Worm (Caenorhabditis elegans) whole organism, L3 larva: Measurements from ENCODE around the gene F52C6.4.

Source experiments
- ama-1 ChIP-seq: fragments of 150-350 bp; optimal IDR thresholded peaks from 2 replicates; lab custom pipeline; 2018
- ceh-82 ChIP-seq: fragments of 150-350 bp; optimal IDR thresholded peaks from 2 replicates; lab custom pipeline; 2014; ENCODE audit warnings: missing biosample characterization, missing genetic modification characterization
- daf-12 ChIP-seq: fragments of 150-350 bp; optimal IDR thresholded peaks from 2 replicates; lab custom pipeline; 2014; ENCODE audit warnings: missing biosample characterization, missing genetic modification reagents, missing genetic modification characterization
- elt-2 ChIP-seq: sonication (generic microtip); optimal IDR thresholded peaks from 2 replicates; lab custom pipeline; 2016; ENCODE audit warnings: missing genetic modification reagents, mild to moderate bottlenecking, missing genetic modification characterization, missing compliant biosample characterization
- elt-3 ChIP-seq, 3 experiments: fragments of 150-350 bp in 1 of 3; sonication (generic microtip) in 2 of 3; optimal IDR thresholded peaks; 2 replicates in 2 of 3; 4 replicates in 1 of 3; lab custom pipeline; 2014 to 2017; ENCODE audit warnings: missing biosample characterization in 3 of 3, missing genetic modification characterization in 3 of 3
- lin-15B ChIP-seq: fragments of 150-350 bp; optimal IDR thresholded peaks from 2 replicates; lab custom pipeline; 2014; ENCODE audit warnings: missing biosample characterization, missing genetic modification characterization
- nhr-237 ChIP-seq: fragments of 150-350 bp; optimal IDR thresholded peaks from 2 replicates; lab custom pipeline; 2014; ENCODE audit warnings: missing biosample characterization, missing genetic modification characterization
- nhr-25 ChIP-seq: sonication (generic microtip); optimal IDR thresholded peaks from 2 replicates; lab custom pipeline; 2017; ENCODE audit warnings: missing biosample characterization, missing genetic modification characterization
- unc-62 ChIP-seq: fragments of 150-350 bp; sonication (generic microtip); optimal IDR thresholded peaks from 4 replicates; lab custom pipeline; 2014; ENCODE audit warnings: missing biosample characterization, missing genetic modification reagents, missing genetic modification characterization
- ztf-11 ChIP-seq: fragments of 150-350 bp; optimal IDR thresholded peaks from 2 replicates; lab custom pipeline; 2014; ENCODE audit warnings: missing biosample characterization, missing genetic modification characterization

DNA sequence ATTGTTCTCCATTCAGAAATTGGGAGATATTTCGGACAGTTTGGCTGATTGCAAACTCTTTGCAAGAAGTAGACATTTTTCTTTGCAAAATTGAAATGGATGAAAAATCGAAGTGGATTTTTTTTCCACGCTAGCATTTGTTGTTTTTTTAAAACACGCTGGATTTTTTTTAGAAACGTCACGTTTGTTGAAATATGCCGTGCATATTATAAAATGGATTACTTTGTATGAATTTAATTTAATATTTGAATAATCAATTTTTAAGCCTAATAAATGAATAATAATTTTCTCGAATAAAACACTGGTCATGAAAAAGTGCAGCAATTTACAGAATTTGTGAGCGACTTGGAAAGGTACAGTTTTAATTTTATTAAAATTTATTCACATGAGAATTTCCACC lies 22.2 kb downstream of the F52C6.4 start, which contains the start of gene ZK250.14:
- no peak for TF ChIP-seq unc-62 (GFP tag; lab: Kevin White, UChicago)
- no peak for TF ChIP-seq elt-3 (tag; optimal IDR thresholded peaks at IDR 0.05; lab: Kevin White, UChicago)
- TF ChIP-seq lin-15B (tag; lab: Kevin White, UChicago), result no peak
- TF ChIP-seq ceh-82 (tag; lab: Kevin White, UChicago), result no peak
- no peak for TF ChIP-seq elt-2 (tag; lab: Kevin White, UChicago)
- TF ChIP-seq daf-12 (tag; lab: Kevin White, UChicago), result no peak
- no peak for TF ChIP-seq ztf-11 (tag; lab: Kevin White, UChicago)
- TF ChIP-seq nhr-25 (tag; lab: Kevin White, UChicago), result no peak
- no peak for TF ChIP-seq nhr-237 (tag; lab: Kevin White, UChicago)
- no peak for TF ChIP-seq ama-1 (lab: Kevin White, UChicago)
